Worm (Caenorhabditis elegans): ENCODE data around the gene tgn-38.

DNA sequence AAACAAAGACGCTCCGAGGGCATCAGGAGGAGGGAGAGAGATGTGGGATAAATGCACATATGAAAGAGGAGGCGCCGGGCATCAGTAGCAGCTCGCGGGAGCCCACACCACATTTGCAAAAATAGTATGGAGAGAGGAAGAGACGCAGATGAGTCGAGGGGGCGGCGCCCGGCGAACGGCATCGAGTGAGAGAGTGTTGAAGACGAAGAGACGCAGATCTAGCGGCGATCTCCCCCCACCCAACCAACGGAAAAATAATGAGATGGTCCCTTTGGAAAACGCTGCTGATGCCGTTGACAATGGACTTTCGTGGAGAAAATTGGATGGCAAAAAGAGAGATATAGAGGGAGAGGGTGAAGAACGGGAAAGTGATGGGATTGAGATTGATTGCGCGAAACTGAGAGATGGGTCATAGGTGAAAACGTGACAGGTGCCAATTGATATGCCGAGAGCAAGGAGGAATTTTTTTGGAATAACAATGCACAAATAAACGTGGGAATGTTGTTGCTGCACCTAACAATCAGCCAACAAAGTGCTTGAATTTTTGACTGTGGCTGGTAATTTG, 16.5 kb downstream of the tgn-38 start:
- TF ChIP-seq ztf-11 (tag; optimal IDR thresholded peaks at IDR 0.05), result no peak
- no peak for TF ChIP-seq lin-13 (tag; optimal IDR thresholded peaks at IDR 0.05)
- TF ChIP-seq nhr-237 (tag; optimal IDR thresholded peaks at IDR 0.05), result no peak
- no peak for TF ChIP-seq elt-1 (tag; optimal IDR thresholded peaks at IDR 0.05; ENCODE audit: borderline replicate concordance, insufficient read depth)
- no peak for TF ChIP-seq bed-3 (GFP tag; optimal IDR thresholded peaks at IDR 0.05)
- TF ChIP-seq drap-1 (GFP tag; optimal IDR thresholded peaks at IDR 0.05), result peak; percentile 7
- TF ChIP-seq flh-1 (GFP tag; optimal IDR thresholded peaks at IDR 0.05), result no peak
